Fruit fly (Drosophila melanogaster) Kc167 (cell line): ENCODE measurements around the gene I-t.

Experiments
- Myc ChIP-seq: fragments of >200 bp; optimal IDR thresholded peaks from 2 replicates; lab custom pipeline; 2017; ENCODE audit warnings: missing external identifiers
- Sin3A ChIP-seq: fragments of >200 bp; optimal IDR thresholded peaks from 2 replicates; lab custom pipeline; 2018; ENCODE audit warnings: missing external identifiers
- h ChIP-seq: fragments of >200 bp; optimal IDR thresholded peaks from 3 replicates; lab custom pipeline; 2018; ENCODE audit warnings: missing external identifiers
- insv ChIP-seq: fragments of >200 bp; optimal IDR thresholded peaks from 3 replicates; lab custom pipeline; 2018; ENCODE audit warnings: missing external identifiers
- psq ChIP-seq: fragments of >200 bp; optimal IDR thresholded peaks from 2 replicates; lab custom pipeline; 2017; ENCODE audit warnings: missing external identifiers
- ttk ChIP-seq: sonication (Bioruptor generic); optimal IDR thresholded peaks from 2 replicates; lab custom pipeline; 2017; ENCODE audit warnings: missing external identifiers

I-t gene

dm6 chr3R:11694311-11695305, 9.2 kb upstream of the I-t start, which contains the start of gene Fer3:
Gene Fer3 (minus strand): TSS chr3R:11694311.
- TF ChIP-seq ttk (lab: Kevin White, UChicago) (no peak), insv (lab: Kevin White, UChicago) (no peak), Myc (no peak), Sin3A (lab: Kevin White, UChicago) (no peak), h (lab: Kevin White, UChicago) (no peak), psq (lab: Kevin White, UChicago) (no peak)

dm6 chr3R:11696209-11696608, 7.6 kb upstream of the I-t start, which contains the start of gene CG14717:
Gene CG14717 (plus strand): TSS chr3R:11696509.
- TF ChIP-seq insv (lab: Kevin White, UChicago) (no peak), ttk (lab: Kevin White, UChicago) (no peak), h (lab: Kevin White, UChicago) (no peak)

- TF ChIP-seq Myc (no peak), h (lab: Kevin White, UChicago) (no peak), psq (lab: Kevin White, UChicago) (no peak), Sin3A (lab: Kevin White, UChicago) (no peak), insv (lab: Kevin White, UChicago) (no peak), ttk (lab: Kevin White, UChicago) (no peak)
Observed at dm6 chr3R:11700314-11700713, 3.5 kb upstream of the I-t start, which contains the start of gene CG14718. Gene CG14718 (plus strand): TSS chr3R:11700614.

dm6 chr3R:11711376-11711775, 7.5 kb downstream of the I-t start, which contains the start of gene CG14720:
Gene CG14720 (plus strand): TSS chr3R:11711676.
- TF ChIP-seq Myc (no peak), insv (lab: Kevin White, UChicago) (no peak), psq (lab: Kevin White, UChicago) (no peak), ttk (lab: Kevin White, UChicago) (no peak), Sin3A (lab: Kevin White, UChicago) (no peak), h (lab: Kevin White, UChicago) (no peak)

dm6 chr3R:11721593-11721992, 17.8 kb downstream of the I-t start, which contains the start of gene CG12594:
Gene CG12594 (plus strand): TSS chr3R:11721734.
- TF ChIP-seq Myc = no peak
- no peak for TF ChIP-seq h (lab: Kevin White, UChicago)
- TF ChIP-seq psq (lab: Kevin White, UChicago) = no peak
- TF ChIP-seq ttk (lab: Kevin White, UChicago) = no peak
- no peak for TF ChIP-seq Sin3A (lab: Kevin White, UChicago)
- no peak for TF ChIP-seq insv (lab: Kevin White, UChicago)

- TF ChIP-seq h (lab: Kevin White, UChicago) (no peak), Myc (no peak), ttk (lab: Kevin White, UChicago) (no peak), psq (lab: Kevin White, UChicago) (no peak), insv (lab: Kevin White, UChicago) (no peak), Sin3A (lab: Kevin White, UChicago) (no peak)
Observed at dm6 chr3R:11735337-11735736, 31.5 kb downstream of the I-t start, which contains the start of gene CG14721. Gene CG14721 (plus strand): TSS chr3R:11735447.

dm6 chr3R:11741730-11742203, 37.9 kb downstream of the I-t start, which contains the start of the genes Blm and CG14722:
Gene Blm (minus strand): TSS chr3R:11741783.
Gene CG14722 (plus strand): TSS chr3R:11741890.
- TF ChIP-seq h (lab: Kevin White, UChicago) = no peak

dm6 chr3R:11749297-11750293, 45.8 kb downstream of the I-t start, which contains the start of gene CG6923:
Gene CG6923 (minus strand): TSS chr3R:11750029.
- TF ChIP-seq insv (lab: Kevin White, UChicago) (no peak), h (lab: Kevin White, UChicago) (no peak), psq (lab: Kevin White, UChicago) (no peak), ttk (lab: Kevin White, UChicago) (no peak), Sin3A (lab: Kevin White, UChicago) (no peak), Myc (no peak)

dm6 chr3R:11750294-11750432, 46.3 kb downstream of the I-t start, which contains the start of gene CG43062:
Gene CG43062 (plus strand): TSS chr3R:11750333.
- TF ChIP-seq insv (lab: Kevin White, UChicago) (no peak), psq (lab: Kevin White, UChicago) (no peak), Myc (no peak), h (lab: Kevin White, UChicago) (no peak), ttk (lab: Kevin White, UChicago) (no peak), Sin3A (lab: Kevin White, UChicago) (no peak)

dm6 chr3R:11751756-11752155, 47.9 kb downstream of the I-t start:
- TF ChIP-seq h (lab: Kevin White, UChicago) (no peak), psq (lab: Kevin White, UChicago) (no peak), Myc (no peak), Sin3A (lab: Kevin White, UChicago) (no peak), ttk (lab: Kevin White, UChicago) (no peak), insv (lab: Kevin White, UChicago) (no peak)
